Worm (Caenorhabditis elegans) whole organism, early embryonic: Measurements from ENCODE around the gene K12D12.4.

ENCODE experiments used
- B0310.2 ChIP-seq: sonication (generic microtip); optimal IDR thresholded peaks from 2 replicates; lab custom pipeline; 2016; ENCODE audit warnings: mild to moderate bottlenecking, missing genetic modification characterization, missing compliant biosample characterization
- F13C5.2 ChIP-seq: sonication (generic microtip); optimal IDR thresholded peaks from 2 replicates; lab custom pipeline; 2017; ENCODE audit warnings: mild to moderate bottlenecking, missing genetic modification characterization, inconsistent platforms, missing compliant biosample characterization
- aly-1 ChIP-seq: sonication (generic microtip); optimal IDR thresholded peaks from 2 replicates; lab custom pipeline; 2016; ENCODE audit warnings: missing genetic modification characterization, missing compliant biosample characterization
- ama-1 ChIP-seq: fragments of 150-350 bp; optimal IDR thresholded peaks from 2 replicates; lab custom pipeline; 2014
- ceh-13 ChIP-seq: fragments of 200-800 bp; sonication (Bioruptor generic); optimal IDR thresholded peaks from 2 replicates; lab custom pipeline; 2018; ENCODE audit warnings: mild to moderate bottlenecking, missing genetic modification characterization, missing compliant biosample characterization
- ceh-36 ChIP-seq: sonication (generic microtip); optimal IDR thresholded peaks from 2 replicates; lab custom pipeline; 2016; ENCODE audit warnings: missing genetic modification characterization, inconsistent platforms, missing compliant biosample characterization
- ets-7 ChIP-seq: sonication (generic microtip); optimal IDR thresholded peaks from 2 replicates; lab custom pipeline; 2016; ENCODE audit warnings: missing genotype, missing genetic modification characterization, missing compliant biosample characterization
- flt-1 ChIP-seq: fragments of 200-800 bp; sonication (Bioruptor generic); IDR thresholded peaks from 2 replicates; pipeline ENCODE4 v1.3.6; 2022; ENCODE audit warnings: missing genetic modification characterization, missing compliant biosample characterization
- hmbx-1 ChIP-seq: sonication (generic microtip); optimal IDR thresholded peaks from 2 replicates; lab custom pipeline; 2016; ENCODE audit warnings: mild to moderate bottlenecking, missing genetic modification characterization, missing compliant biosample characterization
- hmg-4 ChIP-seq: fragments of 200-800 bp; sonication (Bioruptor generic); optimal IDR thresholded peaks from 2 replicates; lab custom pipeline; 2018; ENCODE audit warnings: mild to moderate bottlenecking, missing genetic modification characterization, missing compliant biosample characterization
- hnd-1 ChIP-seq: sonication (generic microtip); optimal IDR thresholded peaks from 2 replicates; lab custom pipeline; 2016; ENCODE audit warnings: missing genetic modification characterization, missing compliant biosample characterization
- pes-1 ChIP-seq: fragments of 200-800 bp; sonication (Bioruptor generic); IDR thresholded peaks from 2 replicates; pipeline ENCODE4 v1.3.6; 2022; ENCODE audit warnings: missing genetic modification reagents, missing genetic modification characterization, missing compliant biosample characterization
- scrt-1 ChIP-seq: fragments of 200-800 bp; sonication (Bioruptor generic); IDR thresholded peaks from 2 replicates; pipeline ENCODE4 v1.3.6; 2022; ENCODE audit warnings: missing genetic modification characterization, missing compliant biosample characterization
- sea-1 ChIP-seq: fragments of 200-800 bp; sonication (Bioruptor generic); conservative IDR thresholded peaks from 2 replicates; pipeline ENCODE4 v1.3.6; 2022; ENCODE audit warnings: missing genetic modification characterization, missing compliant biosample characterization
- tbx-11 ChIP-seq: fragments of 200-800 bp; sonication (Bioruptor generic); IDR thresholded peaks from 2 replicates; pipeline ENCODE4 v1.3.6; 2022; ENCODE audit warnings: missing genetic modification characterization, missing compliant biosample characterization
- tbx-37 ChIP-seq: fragments of 200-800 bp; sonication (Bioruptor generic); conservative IDR thresholded peaks from 2 replicates; pipeline ENCODE4 v1.3.6; 2022; ENCODE audit warnings: missing genetic modification reagents, missing genetic modification characterization, missing compliant biosample characterization
- tra-4 ChIP-seq: sonication (generic microtip); optimal IDR thresholded peaks from 2 replicates; lab custom pipeline; 2017; ENCODE audit warnings: missing genetic modification characterization, missing compliant biosample characterization

The K12D12.4 gene

DNA sequence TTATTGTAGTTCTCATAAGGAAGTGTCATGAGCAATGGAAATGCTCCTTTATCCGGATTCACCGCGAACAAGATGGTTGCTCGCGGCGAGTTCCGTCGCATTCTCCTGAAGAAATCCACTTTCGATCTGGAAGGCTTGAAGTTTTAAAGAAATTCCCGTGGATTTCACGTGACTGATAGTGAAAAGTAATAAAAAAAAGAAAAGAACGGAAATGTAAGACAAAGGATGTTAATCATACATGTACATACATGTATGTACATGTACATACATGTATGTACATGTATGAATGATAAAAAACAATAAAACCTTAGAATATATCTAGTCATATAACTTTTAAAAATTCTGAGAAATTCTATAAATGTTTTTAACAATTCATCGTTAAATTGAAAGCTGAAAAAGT, 9.2 kb downstream of the K12D12.4 start, which contains the start of gene clh-1:
Gene clh-1, minus strand, starts transcription at position 101 of the 400 bp plus-strand sequence.
- TF ChIP-seq flt-1 (GFP tag; lab: Robert Waterston, UW) = no peak
- TF ChIP-seq hmg-4 (GFP tag; lab: Kevin White, UChicago) = no peak
- TF ChIP-seq hmbx-1 (tag; lab: Kevin White, UChicago) = no peak
- no peak for TF ChIP-seq hnd-1 (tag; lab: Kevin White, UChicago)
- TF ChIP-seq aly-1 (tag; lab: Kevin White, UChicago) = no peak
- TF ChIP-seq ets-7 (tag; lab: Kevin White, UChicago) = no peak
- TF ChIP-seq sea-1 (GFP tag; lab: Robert Waterston, UW) = no peak
- TF ChIP-seq tbx-37 (GFP tag; lab: Robert Waterston, UW) = no peak
- TF ChIP-seq tbx-11 (GFP tag; lab: Robert Waterston, UW) = no peak
- TF ChIP-seq pes-1 = no peak
- no peak for TF ChIP-seq F13C5.2 (tag; lab: Kevin White, UChicago)
- no peak for TF ChIP-seq B0310.2 (tag; lab: Kevin White, UChicago)
- TF ChIP-seq ceh-13 = no peak
- TF ChIP-seq ceh-36 = no peak
- no peak for TF ChIP-seq tra-4
- TF ChIP-seq scrt-1 (GFP tag; lab: Robert Waterston, UW) = no peak

DNA sequence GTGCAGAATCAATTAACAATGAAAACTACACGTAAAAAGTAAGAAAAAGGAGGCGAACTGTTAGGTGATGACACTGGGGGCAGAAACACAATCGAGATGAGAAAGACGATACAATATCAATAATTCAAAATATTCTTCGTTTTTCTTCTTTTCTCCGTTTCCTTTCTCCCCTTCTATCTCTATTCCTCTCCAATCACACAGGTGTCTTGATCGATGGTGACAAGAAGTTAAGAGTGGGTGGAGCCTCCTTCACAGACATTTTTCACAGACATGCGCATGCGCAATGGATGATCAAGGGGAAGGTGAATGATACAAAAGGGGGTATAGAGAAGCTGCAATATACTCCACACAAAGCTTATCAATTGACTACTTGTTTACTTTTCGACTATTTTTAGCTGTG, 10.8 kb downstream of the K12D12.4 start:
- TF ChIP-seq ama-1 (lab: Kevin White, UChicago) = no peak
- TF ChIP-seq aly-1 (tag; lab: Kevin White, UChicago) = no peak
- TF ChIP-seq sea-1 (GFP tag; lab: Robert Waterston, UW) = no peak
- no peak for TF ChIP-seq ceh-13
- TF ChIP-seq hnd-1 (tag; lab: Kevin White, UChicago) = no peak
- TF ChIP-seq tra-4 = no peak
- TF ChIP-seq ceh-36 = no peak
- no peak for TF ChIP-seq ets-7 (tag; lab: Kevin White, UChicago)
- TF ChIP-seq hmbx-1 (tag; lab: Kevin White, UChicago) = no peak
- TF ChIP-seq pes-1 = no peak
- no peak for TF ChIP-seq tbx-11 (GFP tag; lab: Robert Waterston, UW)
- no peak for TF ChIP-seq F13C5.2 (tag; lab: Kevin White, UChicago)
- no peak for TF ChIP-seq scrt-1 (GFP tag; lab: Robert Waterston, UW)
- TF ChIP-seq hmg-4 (GFP tag; lab: Kevin White, UChicago) = no peak

DNA sequence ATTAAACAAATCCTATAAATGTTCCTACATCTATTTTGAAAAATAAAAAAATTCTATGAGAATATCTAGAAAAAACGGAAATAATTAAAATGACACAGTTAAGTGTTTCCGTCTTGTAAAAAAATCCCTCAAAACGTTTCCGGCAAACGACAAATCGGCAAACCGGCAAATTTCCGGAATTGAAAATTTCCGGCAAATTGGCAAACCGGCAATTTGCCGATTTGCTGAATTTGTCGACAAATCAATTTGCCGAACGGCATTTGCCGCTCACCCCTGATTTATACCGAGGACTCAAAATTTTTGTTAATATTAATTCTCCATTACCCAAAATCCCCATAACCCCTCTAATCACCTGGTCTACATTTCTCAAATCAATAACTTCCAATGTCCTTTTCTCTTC, 12.4 kb downstream of the K12D12.4 start:
- TF ChIP-seq B0310.2 (tag; lab: Kevin White, UChicago) (no peak), tbx-37 (GFP tag; lab: Robert Waterston, UW) (no peak), scrt-1 (GFP tag; lab: Robert Waterston, UW) (no peak), ets-7 (tag; lab: Kevin White, UChicago) (no peak), F13C5.2 (tag; lab: Kevin White, UChicago) (no peak), tra-4 (no peak), flt-1 (GFP tag; lab: Robert Waterston, UW) (no peak), ceh-36 (no peak), ceh-13 (no peak)

ce11 chrII:11852191-11852901, 13.2 kb downstream of the K12D12.4 start:
- TF ChIP-seq tbx-37 (GFP tag; lab: Robert Waterston, UW) (no peak), scrt-1 (GFP tag; lab: Robert Waterston, UW) (no peak), aly-1 (tag; lab: Kevin White, UChicago) (no peak), sea-1 (GFP tag; lab: Robert Waterston, UW) (no peak), ama-1 (lab: Kevin White, UChicago) (no peak), B0310.2 (tag; lab: Kevin White, UChicago) (no peak), hnd-1 (tag; lab: Kevin White, UChicago) (no peak), hmg-4 (GFP tag; lab: Kevin White, UChicago) (no peak), pes-1 (no peak), ets-7 (tag; lab: Kevin White, UChicago) (no peak), F13C5.2 (tag; lab: Kevin White, UChicago) (no peak), ceh-13 (no peak), flt-1 (GFP tag; lab: Robert Waterston, UW) (no peak), tbx-11 (GFP tag; lab: Robert Waterston, UW) (no peak), tra-4 (no peak)

ce11 chrII:11849572-11849971, 16.0 kb downstream of the K12D12.4 start:
- TF ChIP-seq B0310.2 (tag; lab: Kevin White, UChicago) (no peak), pes-1 (no peak), ets-7 (tag; lab: Kevin White, UChicago) (no peak), tbx-37 (GFP tag; lab: Robert Waterston, UW) (no peak), hmg-4 (GFP tag; lab: Kevin White, UChicago) (no peak), flt-1 (GFP tag; lab: Robert Waterston, UW) (no peak), ama-1 (lab: Kevin White, UChicago) (no peak), ceh-13 (no peak), tbx-11 (GFP tag; lab: Robert Waterston, UW) (no peak), ceh-36 (no peak), F13C5.2 (tag; lab: Kevin White, UChicago) (no peak), tra-4 (no peak), sea-1 (GFP tag; lab: Robert Waterston, UW) (no peak), hnd-1 (tag; lab: Kevin White, UChicago) (no peak), scrt-1 (GFP tag; lab: Robert Waterston, UW) (no peak), hmbx-1 (tag; lab: Kevin White, UChicago) (no peak), aly-1 (tag; lab: Kevin White, UChicago) (no peak)

ce11 chrII:11845954-11846353, 19.6 kb downstream of the K12D12.4 start:
- TF ChIP-seq aly-1 (tag; lab: Kevin White, UChicago) = no peak

- TF ChIP-seq tbx-11 (GFP tag; lab: Robert Waterston, UW) (no peak), ceh-13 (no peak), scrt-1 (GFP tag; lab: Robert Waterston, UW) (no peak), tra-4 (no peak)
Observed at ce11 chrII:11844984-11845383, 20.6 kb downstream of the K12D12.4 start.
